Worm (Caenorhabditis elegans) whole organism, early embryonic: ENCODE data around the gene F32D8.2.

Experiments used
- aly-1 ChIP-seq: sonication (generic microtip); optimal IDR thresholded peaks from 2 replicates; lab custom pipeline; 2016; ENCODE audit warnings: missing genetic modification characterization, missing compliant biosample characterization
- ama-1 ChIP-seq: fragments of 150-350 bp; optimal IDR thresholded peaks from 2 replicates; lab custom pipeline; 2014
- scrt-1 ChIP-seq: fragments of 200-800 bp; sonication (Bioruptor generic); IDR thresholded peaks from 2 replicates; pipeline ENCODE4 v1.3.6; 2022; ENCODE audit warnings: missing genetic modification characterization, missing compliant biosample characterization

ce11 chrV:10874938-10875599 lies 8.5 kb upstream of the F32D8.2 start:
- TF ChIP-seq ama-1 (lab: Kevin White, UChicago) (no peak), scrt-1 (GFP tag; lab: Robert Waterston, UW) (no peak), aly-1 (tag; lab: Kevin White, UChicago) (no peak)
